Worm (Caenorhabditis elegans) whole organism, early embryonic: Measurements from ENCODE around the gene dnj-15.
"Not testable (repeated sequence)": the region's sequence is repeated elsewhere in the genome, so short reads cannot be mapped to it uniquely, and the experiment has no call there.

Source experiments
- B0310.2 ChIP-seq: sonication (generic microtip); optimal IDR thresholded peaks from 2 replicates; lab custom pipeline; 2016; ENCODE audit warnings: mild to moderate bottlenecking, missing genetic modification characterization, missing compliant biosample characterization
- F13C5.2 ChIP-seq: sonication (generic microtip); optimal IDR thresholded peaks from 2 replicates; lab custom pipeline; 2017; ENCODE audit warnings: mild to moderate bottlenecking, missing genetic modification characterization, inconsistent platforms, missing compliant biosample characterization
- aly-1 ChIP-seq: sonication (generic microtip); optimal IDR thresholded peaks from 2 replicates; lab custom pipeline; 2016; ENCODE audit warnings: missing genetic modification characterization, missing compliant biosample characterization
- ama-1 ChIP-seq: fragments of 150-350 bp; optimal IDR thresholded peaks from 2 replicates; lab custom pipeline; 2014
- ceh-13 ChIP-seq: fragments of 200-800 bp; sonication (Bioruptor generic); optimal IDR thresholded peaks from 2 replicates; lab custom pipeline; 2018; ENCODE audit warnings: mild to moderate bottlenecking, missing genetic modification characterization, missing compliant biosample characterization
- ceh-36 ChIP-seq: sonication (generic microtip); optimal IDR thresholded peaks from 2 replicates; lab custom pipeline; 2016; ENCODE audit warnings: missing genetic modification characterization, inconsistent platforms, missing compliant biosample characterization
- ets-7 ChIP-seq: sonication (generic microtip); optimal IDR thresholded peaks from 2 replicates; lab custom pipeline; 2016; ENCODE audit warnings: missing genotype, missing genetic modification characterization, missing compliant biosample characterization
- flt-1 ChIP-seq: fragments of 200-800 bp; sonication (Bioruptor generic); IDR thresholded peaks from 2 replicates; pipeline ENCODE4 v1.3.6; 2022; ENCODE audit warnings: missing genetic modification characterization, missing compliant biosample characterization
- hmbx-1 ChIP-seq: sonication (generic microtip); optimal IDR thresholded peaks from 2 replicates; lab custom pipeline; 2016; ENCODE audit warnings: mild to moderate bottlenecking, missing genetic modification characterization, missing compliant biosample characterization
- hmg-4 ChIP-seq: fragments of 200-800 bp; sonication (Bioruptor generic); optimal IDR thresholded peaks from 2 replicates; lab custom pipeline; 2018; ENCODE audit warnings: mild to moderate bottlenecking, missing genetic modification characterization, missing compliant biosample characterization
- hnd-1 ChIP-seq: sonication (generic microtip); optimal IDR thresholded peaks from 2 replicates; lab custom pipeline; 2016; ENCODE audit warnings: missing genetic modification characterization, missing compliant biosample characterization
- pes-1 ChIP-seq: fragments of 200-800 bp; sonication (Bioruptor generic); IDR thresholded peaks from 2 replicates; pipeline ENCODE4 v1.3.6; 2022; ENCODE audit warnings: missing genetic modification reagents, missing genetic modification characterization, missing compliant biosample characterization
- scrt-1 ChIP-seq: fragments of 200-800 bp; sonication (Bioruptor generic); IDR thresholded peaks from 2 replicates; pipeline ENCODE4 v1.3.6; 2022; ENCODE audit warnings: missing genetic modification characterization, missing compliant biosample characterization
- sea-1 ChIP-seq: fragments of 200-800 bp; sonication (Bioruptor generic); conservative IDR thresholded peaks from 2 replicates; pipeline ENCODE4 v1.3.6; 2022; ENCODE audit warnings: missing genetic modification characterization, missing compliant biosample characterization
- tbx-11 ChIP-seq: fragments of 200-800 bp; sonication (Bioruptor generic); IDR thresholded peaks from 2 replicates; pipeline ENCODE4 v1.3.6; 2022; ENCODE audit warnings: missing genetic modification characterization, missing compliant biosample characterization
- tbx-37 ChIP-seq: fragments of 200-800 bp; sonication (Bioruptor generic); conservative IDR thresholded peaks from 2 replicates; pipeline ENCODE4 v1.3.6; 2022; ENCODE audit warnings: missing genetic modification reagents, missing genetic modification characterization, missing compliant biosample characterization
- tra-4 ChIP-seq: sonication (generic microtip); optimal IDR thresholded peaks from 2 replicates; lab custom pipeline; 2017; ENCODE audit warnings: missing genetic modification characterization, missing compliant biosample characterization

The dnj-15 gene

DNA sequence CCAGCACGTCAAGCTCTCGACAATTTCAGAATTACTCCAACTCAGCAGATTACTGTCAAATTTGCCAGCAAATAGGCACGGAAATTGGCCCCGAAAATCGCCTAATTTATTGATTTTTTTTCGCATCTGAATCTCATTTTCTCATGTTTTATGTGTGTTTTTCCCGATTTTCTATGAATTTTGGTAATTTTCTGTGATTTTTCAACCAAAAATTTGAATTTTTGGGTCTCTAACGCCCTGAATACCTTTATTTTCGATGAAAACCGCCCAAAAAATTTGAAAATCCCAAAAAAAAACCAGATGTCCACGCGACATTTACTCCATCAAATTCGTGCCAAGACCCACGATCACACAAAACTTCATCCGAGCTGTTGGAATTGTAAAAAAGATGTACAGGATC lies at the start of gene dnj-15:
TSS of gene dnj-15 (plus strand) at position 301 of the 400 bp plus-strand sequence.
- TF ChIP-seq tbx-37 (GFP tag; lab: Robert Waterston, UW) (no peak), ets-7 (no peak), ceh-36 (tag; lab: Kevin White, UChicago) (no peak), tbx-11 (GFP tag; lab: Robert Waterston, UW) (no peak), ceh-13 (GFP tag; lab: Kevin White, UChicago) (no peak), flt-1 (no peak), hmbx-1 (tag; lab: Kevin White, UChicago) (no peak), aly-1 (tag; lab: Kevin White, UChicago) (no peak), tra-4 (no peak)

- TF ChIP-seq scrt-1 (GFP tag; lab: Robert Waterston, UW), result no peak
- no peak for TF ChIP-seq aly-1 (tag; lab: Kevin White, UChicago)
- no peak for TF ChIP-seq tbx-37 (GFP tag; lab: Robert Waterston, UW)
- TF ChIP-seq ama-1 (lab: Kevin White, UChicago), result no peak
- no peak for TF ChIP-seq F13C5.2
- no peak for TF ChIP-seq B0310.2 (tag; lab: Kevin White, UChicago)
- no peak for TF ChIP-seq tra-4
- no peak for TF ChIP-seq ceh-13 (GFP tag; lab: Kevin White, UChicago)
- no peak for TF ChIP-seq ceh-36 (tag; lab: Kevin White, UChicago)
- no peak for TF ChIP-seq hmg-4
- no peak for TF ChIP-seq pes-1 (GFP tag; lab: Robert Waterston, UW)
- no peak for TF ChIP-seq hmbx-1 (tag; lab: Kevin White, UChicago)
- TF ChIP-seq flt-1, result no peak
- no peak for TF ChIP-seq hnd-1 (tag; lab: Kevin White, UChicago)
- no peak for TF ChIP-seq sea-1 (GFP tag; lab: Robert Waterston, UW)
- TF ChIP-seq ets-7, result no peak
- no peak for TF ChIP-seq tbx-11 (GFP tag; lab: Robert Waterston, UW)
Measured at ce11 chrIV:4135744-4136143, 40.4 kb upstream of the dnj-15 start, which contains the start of gene F49F1.17. TSS of gene F49F1.17 (minus strand) at chrIV:4135844.

DNA sequence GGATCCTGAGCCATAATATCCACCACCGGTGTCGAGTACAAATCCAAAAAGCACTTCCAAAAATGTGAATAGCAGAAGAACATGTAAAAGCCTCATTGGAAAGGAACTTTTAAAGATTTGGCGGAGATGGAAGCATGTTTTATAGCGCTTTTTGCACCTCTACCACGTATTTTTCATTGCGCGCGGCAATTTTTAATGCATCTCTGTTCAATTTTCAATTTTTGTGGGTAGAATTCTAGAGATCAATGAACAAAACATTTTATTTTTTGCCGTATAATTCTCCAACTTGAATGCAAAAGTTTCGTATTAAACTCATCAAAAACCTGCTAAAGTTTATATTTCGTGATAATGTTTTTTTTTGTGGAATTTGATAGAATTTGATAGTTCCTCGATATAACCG lies 38.7 kb upstream of the dnj-15 start, which contains the start of gene F49F1.9:
TSS of gene F49F1.9 (minus strand) at position 101 of the 400 bp plus-strand sequence.
- TF ChIP-seq ets-7 (no peak), tra-4 (no peak), scrt-1 (GFP tag; lab: Robert Waterston, UW) (no peak), ceh-36 (tag; lab: Kevin White, UChicago) (no peak), sea-1 (GFP tag; lab: Robert Waterston, UW) (no peak), pes-1 (GFP tag; lab: Robert Waterston, UW) (no peak), F13C5.2 (no peak), tbx-11 (GFP tag; lab: Robert Waterston, UW) (no peak), hnd-1 (tag; lab: Kevin White, UChicago) (no peak), tbx-37 (GFP tag; lab: Robert Waterston, UW) (no peak), aly-1 (tag; lab: Kevin White, UChicago) (no peak), hmg-4 (no peak), B0310.2 (tag; lab: Kevin White, UChicago) (no peak), flt-1 (no peak), ceh-13 (GFP tag; lab: Kevin White, UChicago) (no peak)

- no peak for TF ChIP-seq sea-1 (GFP tag; lab: Robert Waterston, UW)
- no peak for TF ChIP-seq flt-1
Measured at ce11 chrIV:4139022-4139421, 37.2 kb upstream of the dnj-15 start, which contains the start of gene F49F1.10. TSS of gene F49F1.10 (minus strand) at chrIV:4139122.

- TF ChIP-seq tra-4, result no peak
Measured at ce11 chrIV:4140265-4140664, 35.9 kb upstream of the dnj-15 start, which contains the start of gene F49F1.18. TSS of gene F49F1.18 (minus strand) at chrIV:4140365.

DNA sequence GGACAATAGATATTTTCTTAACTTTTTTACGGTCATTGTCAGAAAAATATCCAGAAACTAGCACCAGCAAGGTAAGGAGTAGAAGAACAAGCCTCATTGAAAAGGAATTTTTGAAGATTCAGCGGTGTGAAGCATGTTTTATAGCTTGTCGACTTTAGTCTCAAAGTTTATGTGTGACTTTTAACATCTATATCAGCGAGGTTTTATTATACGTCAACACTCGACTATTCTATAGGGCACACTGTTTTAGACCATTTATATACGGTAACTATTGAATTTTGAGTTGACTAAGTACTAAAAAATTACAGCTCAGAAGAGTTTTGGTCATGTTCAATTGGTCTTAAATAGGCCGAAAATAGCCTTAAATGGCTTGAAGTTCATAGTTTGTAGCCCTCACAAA lies 34.9 kb upstream of the dnj-15 start, which contains the start of gene F49F1.11:
TSS of gene F49F1.11 (minus strand) at position 101 of the 400 bp plus-strand sequence.
- no peak for TF ChIP-seq hmbx-1 (tag; lab: Kevin White, UChicago)
- TF ChIP-seq F13C5.2, result no peak
- TF ChIP-seq B0310.2 (tag; lab: Kevin White, UChicago), result no peak
- no peak for TF ChIP-seq scrt-1 (GFP tag; lab: Robert Waterston, UW)
- no peak for TF ChIP-seq ceh-13 (GFP tag; lab: Kevin White, UChicago)
- no peak for TF ChIP-seq hmg-4
- TF ChIP-seq ceh-36 (tag; lab: Kevin White, UChicago), result no peak
- TF ChIP-seq tra-4, result no peak
- no peak for TF ChIP-seq tbx-37 (GFP tag; lab: Robert Waterston, UW)
- TF ChIP-seq pes-1 (GFP tag; lab: Robert Waterston, UW), result no peak
- no peak for TF ChIP-seq hnd-1 (tag; lab: Kevin White, UChicago)
- no peak for TF ChIP-seq flt-1
- no peak for TF ChIP-seq ama-1 (lab: Kevin White, UChicago)
- no peak for TF ChIP-seq ets-7
- no peak for TF ChIP-seq tbx-11 (GFP tag; lab: Robert Waterston, UW)
- TF ChIP-seq aly-1 (tag; lab: Kevin White, UChicago), result no peak
- TF ChIP-seq sea-1 (GFP tag; lab: Robert Waterston, UW), result no peak

DNA sequence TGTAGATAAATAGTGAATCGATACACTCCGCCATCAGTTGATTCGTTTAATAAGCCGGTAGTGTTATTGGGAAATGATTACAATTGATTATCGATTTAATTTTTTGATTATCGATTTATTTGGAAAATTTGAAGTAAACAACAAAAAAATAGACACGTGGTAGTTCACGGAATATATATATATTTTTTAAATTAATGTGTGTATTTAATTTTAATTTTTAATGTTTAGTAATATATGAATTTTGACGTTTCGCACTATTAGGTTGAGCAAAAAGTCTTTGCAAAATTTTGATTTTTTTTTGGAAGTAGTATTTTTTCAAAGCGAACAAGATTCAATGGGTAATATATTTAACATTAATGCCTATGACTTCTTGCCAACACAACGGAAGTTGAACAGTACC lies 33.2 kb upstream of the dnj-15 start, which contains the start of gene F49F1.12:
TSS of gene F49F1.12 (minus strand) at position 101 of the 400 bp plus-strand sequence.
- not testable (repeated sequence) for TF ChIP-seq tbx-37 (GFP tag; lab: Robert Waterston, UW); ets-7; hmbx-1 (tag; lab: Kevin White, UChicago)

DNA sequence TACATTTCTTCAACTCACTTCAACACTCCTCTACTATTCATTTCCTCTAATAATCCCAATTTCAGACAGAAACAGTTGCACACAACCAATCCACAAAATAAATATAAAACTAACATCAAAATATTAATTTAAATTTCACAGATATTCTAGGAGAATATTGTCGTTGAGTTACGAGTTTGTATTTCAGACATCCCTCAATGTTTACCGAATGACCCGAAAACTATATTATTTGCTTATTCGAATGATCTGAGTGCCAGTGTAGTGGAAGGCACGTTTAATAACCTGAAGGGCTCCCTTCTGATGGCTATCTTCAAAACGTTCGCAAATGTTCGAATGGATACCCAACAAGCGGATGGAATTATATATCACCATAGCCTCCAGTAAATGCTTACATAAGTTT lies 31.4 kb upstream of the dnj-15 start, which contains the start of gene R07C12.3:
TSS of gene R07C12.3 (plus strand) at position 301 of the 400 bp plus-strand sequence.
- no peak for TF ChIP-seq hmbx-1 (tag; lab: Kevin White, UChicago)
- TF ChIP-seq scrt-1 (GFP tag; lab: Robert Waterston, UW), result no peak
- no peak for TF ChIP-seq hmg-4
- no peak for TF ChIP-seq ets-7
- no peak for TF ChIP-seq aly-1 (tag; lab: Kevin White, UChicago)
- TF ChIP-seq ceh-13 (GFP tag; lab: Kevin White, UChicago), result no peak
- no peak for TF ChIP-seq flt-1
- no peak for TF ChIP-seq tra-4
- no peak for TF ChIP-seq ama-1 (lab: Kevin White, UChicago)
- TF ChIP-seq F13C5.2, result no peak
- TF ChIP-seq ceh-36 (tag; lab: Kevin White, UChicago), result no peak
- no peak for TF ChIP-seq pes-1 (GFP tag; lab: Robert Waterston, UW)
- no peak for TF ChIP-seq B0310.2 (tag; lab: Kevin White, UChicago)
- TF ChIP-seq hnd-1 (tag; lab: Kevin White, UChicago), result no peak
- no peak for TF ChIP-seq tbx-11 (GFP tag; lab: Robert Waterston, UW)
- TF ChIP-seq sea-1 (GFP tag; lab: Robert Waterston, UW), result no peak
